Worm (Caenorhabditis elegans) whole organism, mixed stage, embryonic: Measurements from ENCODE around the gene cah-3.

Experiments used
- M03D4.4 ChIP-seq: sonication (generic microtip); optimal IDR thresholded peaks from 2 replicates; lab custom pipeline; 2017; ENCODE audit warnings: mild to moderate bottlenecking, missing genetic modification characterization, missing compliant biosample characterization
- bed-3 ChIP-seq: fragments of 200-800 bp; sonication (Bioruptor generic); optimal IDR thresholded peaks from 3 replicates; lab custom pipeline; 2018; ENCODE audit warnings: mild to moderate bottlenecking, missing genetic modification characterization, moderate library complexity, missing compliant biosample characterization
- blmp-1 ChIP-seq: fragments of 150-350 bp; optimal IDR thresholded peaks from 2 replicates; lab custom pipeline; 2014; ENCODE audit warnings: missing biosample characterization, missing genetic modification characterization
- ceh-39 ChIP-seq: fragments of 150-350 bp; optimal IDR thresholded peaks from 2 replicates; lab custom pipeline; 2014; ENCODE audit warnings: missing biosample characterization, missing genetic modification characterization
- ceh-43 ChIP-seq: fragments of 200-800 bp; sonication (Bioruptor generic); optimal IDR thresholded peaks from 2 replicates; lab custom pipeline; 2018; ENCODE audit warnings: mild to moderate bottlenecking, missing genetic modification characterization, moderate library complexity, missing compliant biosample characterization
- ceh-83 ChIP-seq: fragments of 200-800 bp; sonication (Bioruptor generic); optimal IDR thresholded peaks from 2 replicates; lab custom pipeline; 2018; ENCODE audit warnings: mild to moderate bottlenecking, missing genetic modification characterization, missing compliant biosample characterization
- ces-1 ChIP-seq: fragments of 150-350 bp; optimal IDR thresholded peaks from 2 replicates; lab custom pipeline; 2014; ENCODE audit warnings: missing biosample characterization, missing genetic modification reagents, missing genetic modification characterization
- cnd-1 ChIP-seq: fragments of 200-800 bp; sonication (Bioruptor generic); optimal IDR thresholded peaks from 2 replicates; lab custom pipeline; 2018; ENCODE audit warnings: mild to moderate bottlenecking, missing genetic modification characterization, missing compliant biosample characterization
- drap-1 ChIP-seq: fragments of 200-800 bp; sonication (Bioruptor generic); optimal IDR thresholded peaks from 3 replicates; lab custom pipeline; 2018; ENCODE audit warnings: mild to moderate bottlenecking, missing genetic modification characterization, missing compliant biosample characterization
- elt-1 ChIP-seq: sonication (generic microtip); optimal IDR thresholded peaks from 2 replicates; lab custom pipeline; 2017; ENCODE audit warnings: missing genetic modification characterization, mild to moderate bottlenecking, missing compliant biosample characterization, antibody characterized with exemption, moderate library complexity, borderline replicate concordance; ENCODE audit not compliant: insufficient read depth
- elt-3 ChIP-seq: fragments of 150-350 bp; optimal IDR thresholded peaks from 2 replicates; lab custom pipeline; 2014; ENCODE audit warnings: missing biosample characterization, missing genetic modification characterization
- flh-1 ChIP-seq: fragments of 200-800 bp; sonication (Bioruptor generic); optimal IDR thresholded peaks from 2 replicates; lab custom pipeline; 2018; ENCODE audit warnings: mild to moderate bottlenecking, missing genetic modification characterization, moderate library complexity, missing compliant biosample characterization
- ham-2 ChIP-seq: fragments of 200-800 bp; sonication (Bioruptor generic); optimal IDR thresholded peaks from 2 replicates; lab custom pipeline; 2018; ENCODE audit warnings: mild to moderate bottlenecking, missing genetic modification characterization, missing compliant biosample characterization
- hlh-1 ChIP-seq: fragments of 150-350 bp; optimal IDR thresholded peaks from 2 replicates; lab custom pipeline; 2014; ENCODE audit warnings: missing biosample characterization, missing genetic modification reagents, missing genetic modification characterization
- lin-13 ChIP-seq: fragments of 150-350 bp; optimal IDR thresholded peaks from 2 replicates; lab custom pipeline; 2014; ENCODE audit warnings: missing biosample characterization, missing genetic modification characterization
- lin-32 ChIP-seq: fragments of 200-800 bp; sonication (Bioruptor generic); optimal IDR thresholded peaks from 2 replicates; lab custom pipeline; 2018; ENCODE audit warnings: mild to moderate bottlenecking, missing genetic modification characterization, missing compliant biosample characterization
- lsy-2 ChIP-seq: fragments of 150-350 bp; optimal IDR thresholded peaks from 2 replicates; lab custom pipeline; 2014; ENCODE audit warnings: missing biosample characterization, missing genetic modification characterization
- mab-5 ChIP-seq: fragments of 150-350 bp; optimal IDR thresholded peaks from 2 replicates; lab custom pipeline; 2014; ENCODE audit warnings: missing biosample characterization, missing genetic modification characterization
- mep-1 ChIP-seq: fragments of 150-350 bp; optimal IDR thresholded peaks from 2 replicates; lab custom pipeline; 2017; ENCODE audit warnings: missing biosample characterization, missing genetic modification reagents, missing genetic modification characterization, inconsistent platforms
- mls-2 ChIP-seq: sonication (generic microtip); optimal IDR thresholded peaks from 2 replicates; lab custom pipeline; 2016; ENCODE audit warnings: mild to moderate bottlenecking, missing genetic modification characterization, moderate library complexity, missing compliant biosample characterization
- nhr-12 ChIP-seq: fragments of 150-350 bp; optimal IDR thresholded peaks from 2 replicates; lab custom pipeline; 2014; ENCODE audit warnings: missing biosample characterization, missing genetic modification characterization
- nhr-2 ChIP-seq: fragments of 150-350 bp; optimal IDR thresholded peaks from 2 replicates; lab custom pipeline; 2014; ENCODE audit warnings: missing biosample characterization, missing genetic modification characterization
- nhr-237 ChIP-seq: fragments of 150-350 bp; optimal IDR thresholded peaks from 2 replicates; lab custom pipeline; 2014; ENCODE audit warnings: missing biosample characterization, missing genetic modification characterization
- nhr-28 ChIP-seq: fragments of 150-350 bp; optimal IDR thresholded peaks from 2 replicates; lab custom pipeline; 2014; ENCODE audit warnings: missing biosample characterization, missing genetic modification characterization
- nhr-76 ChIP-seq: sonication (generic microtip); optimal IDR thresholded peaks from 2 replicates; lab custom pipeline; 2017; ENCODE audit warnings: missing biosample characterization, missing genetic modification characterization
- pha-4 ChIP-seq: fragments of 150-350 bp; optimal IDR thresholded peaks from 2 replicates; lab custom pipeline; 2018; ENCODE audit warnings: missing biosample characterization, missing genetic modification reagents, missing genetic modification characterization
- sem-2 ChIP-seq: fragments of 200-800 bp; sonication (Bioruptor generic); optimal IDR thresholded peaks from 2 replicates; lab custom pipeline; 2018; ENCODE audit warnings: mild to moderate bottlenecking, missing genetic modification characterization, missing compliant biosample characterization
- snpc-4 ChIP-seq: fragments of 150-350 bp; optimal IDR thresholded peaks from 2 replicates; lab custom pipeline; 2014; ENCODE audit warnings: missing biosample characterization, missing genetic modification characterization
- sptf-1 ChIP-seq: sonication (generic microtip); optimal IDR thresholded peaks from 2 replicates; lab custom pipeline; 2017; ENCODE audit warnings: mild to moderate bottlenecking, missing genetic modification characterization, moderate library complexity, missing compliant biosample characterization
- tbx-8 ChIP-seq: fragments of 200-800 bp; sonication (Bioruptor generic); optimal IDR thresholded peaks from 2 replicates; lab custom pipeline; 2018; ENCODE audit warnings: mild to moderate bottlenecking, missing genetic modification characterization, moderate library complexity, missing compliant biosample characterization
- unc-120 ChIP-seq: sonication (generic microtip); optimal IDR thresholded peaks from 2 replicates; lab custom pipeline; 2017; ENCODE audit warnings: missing genetic modification characterization, missing compliant biosample characterization; ENCODE audit not compliant: poor library complexity, severe bottlenecking
- unc-39 ChIP-seq: fragments of 150-350 bp; optimal IDR thresholded peaks from 2 replicates; lab custom pipeline; 2014; ENCODE audit warnings: missing biosample characterization, missing genetic modification characterization
- unc-62 ChIP-seq: fragments of 150-350 bp; optimal IDR thresholded peaks from 2 replicates; lab custom pipeline; 2014; ENCODE audit warnings: missing biosample characterization, missing genetic modification reagents, missing genetic modification characterization
- zip-8 ChIP-seq: fragments of 150-350 bp; optimal IDR thresholded peaks from 2 replicates; lab custom pipeline; 2014; ENCODE audit warnings: missing biosample characterization, missing genetic modification characterization
- ztf-11 ChIP-seq: fragments of 150-350 bp; optimal IDR thresholded peaks from 2 replicates; lab custom pipeline; 2014; ENCODE audit warnings: missing biosample characterization, missing genetic modification characterization

Gene cah-3

ce11 chrX:16487068-16487658 lies at the start of gene cah-3:
Gene cah-3, plus strand, starts transcription at chrX:16487481.
- peak; percentile 54 for TF ChIP-seq ces-1 (GFP tag; lab: Kevin White, UChicago)
- TF ChIP-seq drap-1 (GFP tag; lab: Kevin White, UChicago), result no peak

- no peak for TF ChIP-seq ceh-39
- TF ChIP-seq lin-13 (tag; lab: Kevin White, UChicago), result no peak
- no peak for TF ChIP-seq elt-3
- no peak for TF ChIP-seq mls-2
- no peak for TF ChIP-seq nhr-28 (tag; lab: Kevin White, UChicago)
- TF ChIP-seq ham-2, result no peak
- TF ChIP-seq ztf-11 (tag; lab: Kevin White, UChicago), result no peak
- TF ChIP-seq ceh-83 (GFP tag; lab: Kevin White, UChicago), result no peak
- TF ChIP-seq drap-1 (GFP tag; lab: Kevin White, UChicago), result no peak
- TF ChIP-seq pha-4 (tag; lab: Kevin White, UChicago), result no peak
- no peak for TF ChIP-seq lsy-2 (tag; lab: Kevin White, UChicago)
- no peak for TF ChIP-seq mep-1 (tag; lab: Kevin White, UChicago)
- no peak for TF ChIP-seq nhr-2
Measured at ce11 chrX:16440949-16441348, 46.3 kb upstream of the cah-3 start.

- TF ChIP-seq ztf-11 (tag; lab: Kevin White, UChicago), result no peak
- TF ChIP-seq unc-39 (tag; lab: Kevin White, UChicago), result no peak
- no peak for TF ChIP-seq mab-5
- no peak for TF ChIP-seq zip-8
Measured at ce11 chrX:16443657-16444056, 43.6 kb upstream of the cah-3 start.

ce11 chrX:16445793-16446248 lies 41.5 kb upstream of the cah-3 start, which contains the start of gene twf-2:
Gene twf-2, plus strand, starts transcription at chrX:16446197.
- TF ChIP-seq sem-2 (GFP tag; lab: Kevin White, UChicago) (no peak), ces-1 (GFP tag; lab: Kevin White, UChicago) (peak; percentile 63), ztf-11 (tag; lab: Kevin White, UChicago) (peak; percentile 63), nhr-28 (tag; lab: Kevin White, UChicago) (no peak), elt-3 (no peak), ham-2 (peak; percentile 83), nhr-12 (tag; lab: Kevin White, UChicago) (no peak), cnd-1 (peak; percentile 63), bed-3 (GFP tag; lab: Kevin White, UChicago) (no peak), hlh-1 (tag; lab: Kevin White, UChicago) (peak; percentile 58), flh-1 (GFP tag; lab: Kevin White, UChicago) (no peak), nhr-237 (peak; percentile 38), mab-5 (no peak), drap-1 (GFP tag; lab: Kevin White, UChicago) (peak; percentile 70), sptf-1 (tag; lab: Kevin White, UChicago) (peak; percentile 82), nhr-2 (no peak), tbx-8 (no peak), M03D4.4 (peak; percentile 67), snpc-4 (no peak), lin-13 (tag; lab: Kevin White, UChicago) (peak; percentile 29), unc-62 (GFP tag; lab: Kevin White, UChicago) (peak; percentile 91), blmp-1 (tag; lab: Kevin White, UChicago) (no peak), mls-2 (peak; percentile 77), unc-39 (tag; lab: Kevin White, UChicago) (no peak), pha-4 (tag; lab: Kevin White, UChicago) (peak; percentile 56), unc-120 (tag; lab: Kevin White, UChicago) (peak; percentile 94), mep-1 (tag; lab: Kevin White, UChicago) (peak; percentile 63), ceh-39 (no peak), nhr-76 (no peak), elt-1 (tag; lab: Kevin White, UChicago) (no peak), ceh-83 (GFP tag; lab: Kevin White, UChicago) (no peak), lsy-2 (tag; lab: Kevin White, UChicago) (no peak), zip-8 (no peak), ceh-43 (no peak), lin-32 (GFP tag; lab: Kevin White, UChicago) (no peak)
